Worm (Caenorhabditis elegans) whole organism, young adult: ENCODE measurements around the gene cest-1.2.
A peak's percentile ranks its signal among the peaks of the same experiment; 100 is the strongest.

Experiments
- B0035.1 ChIP-seq: sonication (generic microtip); optimal IDR thresholded peaks from 2 replicates; lab custom pipeline; 2016; ENCODE audit warnings: missing genetic modification characterization, mild to moderate bottlenecking, missing compliant biosample characterization, missing genotype, missing genetic modification reagents
- B0336.3 ChIP-seq: fragments of 200-800 bp; sonication (Bioruptor generic); IDR thresholded peaks from 2 replicates; pipeline ENCODE4 v1.3.6; 2022; ENCODE audit warnings: missing genetic modification characterization, missing compliant biosample characterization
- D2030.7 ChIP-seq: fragments of 200-800 bp; sonication (Bioruptor generic); IDR thresholded peaks from 2 replicates; pipeline ENCODE4 v1.3.6; 2022; ENCODE audit warnings: missing genetic modification reagents, missing genetic modification characterization, missing compliant biosample characterization
- F23B12.7 ChIP-seq: sonication (generic microtip); optimal IDR thresholded peaks from 2 replicates; lab custom pipeline; 2017; ENCODE audit warnings: missing genetic modification characterization, mild to moderate bottlenecking, missing compliant biosample characterization, antibody characterized with exemption, moderate library complexity; ENCODE audit not compliant: insufficient read depth
- F33H1.4 ChIP-seq: fragments of 200-800 bp; sonication (Bioruptor generic); IDR thresholded peaks from 2 replicates; pipeline ENCODE4 v1.3.6; 2022; ENCODE audit warnings: missing genetic modification reagents, missing genetic modification characterization, missing compliant biosample characterization
- F37B4.10 ChIP-seq: fragments of 200-800 bp; sonication (Bioruptor generic); IDR thresholded peaks from 2 replicates; pipeline ENCODE4 v1.3.6; 2022; ENCODE audit warnings: missing genetic modification characterization, missing compliant biosample characterization
- F52B5.7 ChIP-seq: sonication (generic microtip); optimal IDR thresholded peaks from 2 replicates; lab custom pipeline; 2016; ENCODE audit warnings: mild to moderate bottlenecking, missing genetic modification characterization, missing compliant biosample characterization
- F55B11.4 ChIP-seq: sonication (generic microtip); optimal IDR thresholded peaks from 2 replicates; lab custom pipeline; 2016; ENCODE audit warnings: missing compliant biosample characterization, missing genetic modification characterization, borderline replicate concordance; ENCODE audit not compliant: insufficient read depth
- Y67H2A.10 ChIP-seq: fragments of 200-800 bp; sonication (Bioruptor generic); conservative IDR thresholded peaks from 2 replicates; pipeline ENCODE4 v1.3.6; 2022; ENCODE audit warnings: missing genetic modification reagents, missing genetic modification characterization, missing compliant biosample characterization
- attf-3 ChIP-seq: fragments of 200-800 bp; sonication (Bioruptor generic); conservative IDR thresholded peaks from 2 replicates; pipeline ENCODE4 v1.3.6; 2022; ENCODE audit warnings: missing genetic modification reagents, missing genetic modification characterization, missing compliant biosample characterization
- attf-6 ChIP-seq: fragments of 200-800 bp; sonication (Bioruptor generic); IDR thresholded peaks from 2 replicates; pipeline ENCODE4 v1.3.6; 2022; ENCODE audit warnings: missing genetic modification reagents, missing genetic modification characterization, missing compliant biosample characterization
- cebp-2 ChIP-seq: fragments of 200-800 bp; sonication (Bioruptor generic); IDR thresholded peaks from 2 replicates; pipeline ENCODE4 v1.3.6; 2022; ENCODE audit warnings: missing genetic modification characterization, missing compliant biosample characterization
- egl-44 ChIP-seq: fragments of 200-800 bp; sonication (Bioruptor generic); IDR thresholded peaks from 2 replicates; pipeline ENCODE4 v1.3.6; 2022; ENCODE audit warnings: missing genetic modification reagents, missing genetic modification characterization, missing compliant biosample characterization
- ekl-4 ChIP-seq: fragments of 200-800 bp; sonication (Bioruptor generic); IDR thresholded peaks from 2 replicates; pipeline ENCODE4 v1.3.6; 2022; ENCODE audit warnings: missing genetic modification reagents, missing genetic modification characterization, missing compliant biosample characterization
- gei-17 ChIP-seq: fragments of 200-800 bp; sonication (Bioruptor generic); optimal IDR thresholded peaks from 2 replicates; lab custom pipeline; 2018; ENCODE audit warnings: mild to moderate bottlenecking, missing genetic modification characterization, missing compliant biosample characterization
- hlh-12 ChIP-seq: sonication (generic microtip); optimal IDR thresholded peaks from 2 replicates; lab custom pipeline; 2016; ENCODE audit warnings: missing genetic modification characterization, missing compliant biosample characterization
- hmg-1.2 ChIP-seq: fragments of 200-800 bp; sonication (Bioruptor generic); IDR thresholded peaks from 2 replicates; pipeline ENCODE4 v1.3.6; 2022; ENCODE audit warnings: missing genetic modification reagents, missing genetic modification characterization, missing compliant biosample characterization
- hmg-20 ChIP-seq: fragments of 200-800 bp; sonication (Bioruptor generic); IDR thresholded peaks from 2 replicates; pipeline ENCODE4 v1.3.6; 2022; ENCODE audit warnings: missing genetic modification reagents, missing genetic modification characterization, missing compliant biosample characterization
- lag-1 ChIP-seq: fragments of 200-800 bp; sonication (Bioruptor generic); IDR thresholded peaks from 2 replicates; pipeline ENCODE4 v1.3.6; 2022; ENCODE audit warnings: missing genetic modification reagents, missing genetic modification characterization, missing compliant biosample characterization
- lin-54 ChIP-seq: fragments of 200-800 bp; sonication (Bioruptor generic); optimal IDR thresholded peaks from 2 replicates; lab custom pipeline; 2018; ENCODE audit warnings: mild to moderate bottlenecking, missing genetic modification characterization, missing compliant biosample characterization
- madf-3 ChIP-seq: fragments of 200-800 bp; sonication (Bioruptor generic); IDR thresholded peaks from 2 replicates; pipeline ENCODE4 v1.3.6; 2022; ENCODE audit warnings: missing genetic modification reagents, missing genetic modification characterization, missing compliant biosample characterization
- mcd-1 ChIP-seq: fragments of 200-800 bp; sonication (Bioruptor generic); IDR thresholded peaks from 2 replicates; pipeline ENCODE4 v1.3.6; 2022; ENCODE audit warnings: missing genetic modification reagents, missing genetic modification characterization, missing compliant biosample characterization
- mxl-1 ChIP-seq: sonication (generic microtip); optimal IDR thresholded peaks from 2 replicates; lab custom pipeline; 2016; ENCODE audit warnings: missing genetic modification characterization, missing compliant biosample characterization
- nfya-1 ChIP-seq: sonication (generic microtip); optimal IDR thresholded peaks from 2 replicates; lab custom pipeline; 2017; ENCODE audit warnings: antibody characterized with exemption, missing compliant biosample characterization, missing genetic modification characterization, borderline replicate concordance; ENCODE audit not compliant: insufficient read depth
- nfyb-1 ChIP-seq: fragments of 200-800 bp; sonication (Bioruptor generic); IDR thresholded peaks from 2 replicates; pipeline ENCODE4 v1.3.6; 2022; ENCODE audit warnings: missing genetic modification reagents, missing genetic modification characterization, missing compliant biosample characterization
- nhr-179 ChIP-seq: sonication (generic microtip); optimal IDR thresholded peaks from 2 replicates; lab custom pipeline; 2016; ENCODE audit warnings: mild to moderate bottlenecking, missing genetic modification characterization, missing compliant biosample characterization
- nhr-80 ChIP-seq: sonication (generic microtip); optimal IDR thresholded peaks from 2 replicates; lab custom pipeline; 2016; ENCODE audit warnings: missing genetic modification characterization, missing compliant biosample characterization
- pha-4 ChIP-seq: fragments of 150-350 bp; sonication (generic microtip); optimal IDR thresholded peaks from 2 replicates; lab custom pipeline; 2014; ENCODE audit warnings: missing biosample characterization, missing genetic modification reagents, missing genetic modification characterization
- rcor-1 ChIP-seq: fragments of 200-800 bp; sonication (Bioruptor generic); IDR thresholded peaks from 2 replicates; pipeline ENCODE4 v1.3.6; 2022; ENCODE audit warnings: missing genetic modification reagents, missing genetic modification characterization, missing compliant biosample characterization
- sea-2 ChIP-seq: fragments of 200-800 bp; sonication (Bioruptor generic); IDR thresholded peaks from 2 replicates; pipeline ENCODE4 v1.3.6; 2022; ENCODE audit warnings: missing genetic modification characterization, missing compliant biosample characterization
- snpc-1.1 ChIP-seq: sonication (generic microtip); optimal IDR thresholded peaks from 2 replicates; lab custom pipeline; 2017; ENCODE audit warnings: missing genetic modification characterization, mild to moderate bottlenecking, missing compliant biosample characterization, antibody characterized with exemption, moderate library complexity, missing genotype, missing genetic modification reagents; ENCODE audit not compliant: insufficient read depth
- snpc-1.3 ChIP-seq: sonication (generic microtip); optimal IDR thresholded peaks from 2 replicates; lab custom pipeline; 2017; ENCODE audit warnings: missing genetic modification characterization, mild to moderate bottlenecking, missing compliant biosample characterization, antibody characterized with exemption, moderate library complexity, missing genotype, missing genetic modification reagents; ENCODE audit not compliant: insufficient read depth
- snpc-3.4 ChIP-seq: sonication (generic microtip); optimal IDR thresholded peaks from 2 replicates; lab custom pipeline; 2017; ENCODE audit warnings: missing genetic modification characterization, mild to moderate bottlenecking, missing compliant biosample characterization, antibody characterized with exemption, moderate library complexity, missing genotype, missing genetic modification reagents
- sptf-2 ChIP-seq: fragments of 200-800 bp; sonication (Bioruptor generic); optimal IDR thresholded peaks from 2 replicates; lab custom pipeline; 2018; ENCODE audit warnings: mild to moderate bottlenecking, missing genetic modification characterization, missing compliant biosample characterization
- unc-130 ChIP-seq: sonication (generic microtip); optimal IDR thresholded peaks from 2 replicates; lab custom pipeline; 2016; ENCODE audit warnings: missing genetic modification reagents, missing genetic modification characterization, missing compliant biosample characterization
- zfh-2 ChIP-seq: fragments of 200-800 bp; sonication (Bioruptor generic); conservative IDR thresholded peaks from 2 replicates; pipeline ENCODE4 v1.3.6; 2022; ENCODE audit warnings: missing genetic modification reagents, missing genetic modification characterization, missing compliant biosample characterization
- zim-3 ChIP-seq: sonication (generic microtip); optimal IDR thresholded peaks from 2 replicates; lab custom pipeline; 2017; ENCODE audit warnings: mild to moderate bottlenecking, missing genetic modification characterization, moderate library complexity, missing compliant biosample characterization
- ztf-28 ChIP-seq: fragments of 200-800 bp; sonication (Bioruptor generic); IDR thresholded peaks from 2 replicates; pipeline ENCODE4 v1.3.6; 2022; ENCODE audit warnings: missing genetic modification reagents, missing genetic modification characterization, missing compliant biosample characterization

Gene cest-1.2

ce11 chrV:14179947-14180346 is 19.3 kb upstream of the cest-1.2 start, which contains the start of gene ZC376.8:
TSS of gene ZC376.8 (plus strand) at chrV:14180247.
- no peak for TF ChIP-seq madf-3 (GFP tag; lab: Robert Waterston, UW)
- TF ChIP-seq zfh-2 (GFP tag; lab: Robert Waterston, UW) = no peak
- TF ChIP-seq nhr-179 = no peak
- TF ChIP-seq sea-2 (GFP tag; lab: Robert Waterston, UW) = no peak

ce11 chrV:14177657-14178129 is 17.0 kb upstream of the cest-1.2 start, which contains the start of gene ceh-74:
TSS of gene ceh-74 (plus strand) at chrV:14178079.
- peak; percentile 58 for TF ChIP-seq hmg-1.2 (GFP tag; lab: Robert Waterston, UW)
- TF ChIP-seq nhr-179 = no peak

DNA sequence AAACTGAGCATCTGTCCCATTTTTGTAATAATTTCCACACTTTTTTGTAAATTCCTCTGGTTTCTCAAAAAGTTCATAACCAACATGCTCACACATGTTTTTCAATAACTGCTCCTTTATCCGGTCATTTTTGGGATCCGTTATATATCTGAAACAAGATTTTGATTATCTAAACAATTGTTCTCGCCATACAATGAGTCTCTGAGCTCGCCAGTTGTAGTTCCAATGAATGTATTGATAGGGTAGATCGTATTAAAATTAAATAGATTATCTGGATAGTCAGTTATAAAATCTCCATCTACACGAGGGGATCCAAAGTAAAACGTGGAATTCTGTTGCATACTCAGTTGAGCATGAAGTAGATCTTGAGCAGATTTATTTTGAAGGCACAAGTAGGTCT is 15.9 kb upstream of the cest-1.2 start:
- TF ChIP-seq F52B5.7 (tag; lab: Kevin White, UChicago) (no peak), zim-3 (tag; lab: Kevin White, UChicago) (no peak), D2030.7 (no peak), F55B11.4 (no peak), F23B12.7 (tag; lab: Kevin White, UChicago) (no peak), mxl-1 (tag; lab: Kevin White, UChicago) (no peak)

- TF ChIP-seq nhr-80 (tag; lab: Kevin White, UChicago) (peak; percentile 54), snpc-3.4 (tag; lab: Kevin White, UChicago) (no peak), cebp-2 (no peak)
- TF ChIP-seq, all 124 proteins: peak for 1
Observed at ce11 chrV:14175216-14175615, 14.6 kb upstream of the cest-1.2 start, which contains the start of gene cest-2.2. TSS of gene cest-2.2 (minus strand) at chrV:14175355.

- TF ChIP-seq rcor-1 (GFP tag; lab: Robert Waterston, UW) (no peak), nfya-1 (no peak), F52B5.7 (tag; lab: Kevin White, UChicago) (no peak), sptf-2 (GFP tag; lab: Kevin White, UChicago) (no peak), B0035.1 (tag; lab: Kevin White, UChicago) (no peak), ztf-28 (GFP tag; lab: Robert Waterston, UW) (no peak), nhr-80 (tag; lab: Kevin White, UChicago) (peak; percentile 13), attf-6 (no peak), lag-1 (GFP tag; lab: Robert Waterston, UW) (no peak)
Observed at ce11 chrV:14171284-14171683, 10.6 kb upstream of the cest-1.2 start, which contains the start of gene cest-2.1. TSS of gene cest-2.1 (minus strand) at chrV:14171481.

DNA sequence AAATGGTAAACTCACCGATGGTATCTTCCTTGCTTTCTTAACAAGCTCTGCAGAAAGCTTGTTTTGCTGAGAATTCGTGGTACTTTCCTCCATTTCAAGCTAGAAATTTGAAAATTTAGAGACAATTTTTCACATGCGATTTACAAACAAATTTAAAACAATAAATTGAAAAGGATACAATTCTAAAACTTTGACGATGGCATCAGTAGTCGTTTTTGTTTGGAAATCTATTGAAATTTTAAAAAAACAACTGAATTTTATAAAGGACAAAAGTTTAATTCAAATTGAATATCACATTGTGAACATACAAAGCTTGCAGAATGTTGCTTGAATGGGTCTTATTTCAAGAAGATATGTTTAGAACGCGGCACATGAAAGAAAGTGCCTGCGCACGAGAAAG is 7.0 kb upstream of the cest-1.2 start, which contains the start of gene ocam-1:
ocam-1 (minus strand) TSS at position 101 of the 400 bp plus-strand sequence.
- TF ChIP-seq unc-130 (no peak), hmg-20 (no peak), lin-54 (no peak), nhr-80 (tag; lab: Kevin White, UChicago) (no peak)
- TF ChIP-seq, all 124 proteins: peak for 0

ce11 chrV:14166630-14167029 is 6.0 kb upstream of the cest-1.2 start, which contains the start of gene cest-1.1:
TSS of gene cest-1.1 (minus strand) at chrV:14166730.
- TF ChIP-seq attf-3 (GFP tag; lab: Robert Waterston, UW) (no peak), hlh-12 (no peak), Y67H2A.10 (GFP tag; lab: Robert Waterston, UW) (no peak), snpc-1.1 (tag; lab: Kevin White, UChicago) (no peak), snpc-1.3 (tag; lab: Kevin White, UChicago) (no peak), B0336.3 (GFP tag; lab: Robert Waterston, UW) (no peak), gei-17 (GFP tag; lab: Kevin White, UChicago) (no peak), lin-54 (no peak), pha-4 (tag; lab: Kevin White, UChicago) (no peak), F37B4.10 (no peak), attf-6 (no peak), ekl-4 (no peak), nfyb-1 (GFP tag; lab: Robert Waterston, UW) (no peak), mcd-1 (GFP tag; lab: Robert Waterston, UW) (no peak), ztf-28 (GFP tag; lab: Robert Waterston, UW) (no peak), egl-44 (no peak), F33H1.4 (GFP tag; lab: Robert Waterston, UW) (no peak)
